Worm (Caenorhabditis elegans): Measurements from ENCODE around the gene R04D3.4.

Gene R04D3.4

DNA sequence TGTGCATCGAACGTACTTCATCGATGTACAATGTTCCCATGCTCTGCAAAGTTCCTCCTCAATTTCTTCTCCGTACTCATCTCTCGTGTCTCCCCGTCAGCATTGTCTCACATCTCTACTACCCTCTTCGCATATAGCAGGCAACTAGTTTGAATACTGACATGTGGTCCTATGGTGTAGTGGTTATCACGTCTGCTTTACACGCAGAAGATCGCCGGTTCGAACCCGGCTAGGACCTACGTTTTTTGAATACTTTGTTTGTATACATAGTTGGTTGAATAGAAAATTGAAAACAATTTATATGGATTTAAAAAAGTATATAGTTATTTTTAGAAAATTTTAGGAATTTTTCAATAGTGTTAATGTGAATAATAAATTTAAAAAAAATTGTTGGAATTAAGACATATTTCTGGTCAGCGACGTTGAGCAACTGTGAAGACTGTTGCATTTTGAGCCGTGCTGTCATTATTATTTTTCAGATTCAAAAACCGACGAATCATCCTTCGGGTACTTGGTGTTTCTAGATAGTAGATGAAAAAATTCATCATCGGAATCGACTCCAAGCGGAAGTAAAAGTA is 18.3 kb upstream of the R04D3.4 start (continued):
- TF ChIP-seq lag-1 (GFP tag; IDR thresholded peaks at IDR 0.05) = no peak
- 0 out of 2 replicates have a peak, but pooled peaks have one; percentile 33 for TF ChIP-seq hlh-26 (GFP tag; conservative IDR thresholded peaks at IDR 0.05)
- no peak for TF ChIP-seq zfh-2 (GFP tag; conservative IDR thresholded peaks at IDR 0.05)
- peak; percentile 89 for TF ChIP-seq B0035.1 (tag; optimal IDR thresholded peaks at IDR 0.05)
- peak; percentile 82 for TF ChIP-seq F57A8.1 (GFP tag; optimal IDR thresholded peaks at IDR 0.05)
- peak; percentile 87 for TF ChIP-seq hmg-1.2 (GFP tag; IDR thresholded peaks at IDR 0.05)
- peak; percentile 94 for TF ChIP-seq ZK185.1 (tag; optimal IDR thresholded peaks at IDR 0.05; ENCODE audit: poor library complexity, severe bottlenecking)
- TF ChIP-seq nhr-80 (tag; optimal IDR thresholded peaks at IDR 0.05) = peak; percentile 43
- no peak for TF ChIP-seq sdz-38 (tag; optimal IDR thresholded peaks at IDR 0.05)
- peak; percentile 81 for TF ChIP-seq attf-5 (GFP tag; optimal IDR thresholded peaks at IDR 0.05)
- peak; percentile 56 to 71 for TF ChIP-seq let-607 (tag; optimal IDR thresholded peaks at IDR 0.05)
- peak; percentile 10 for TF ChIP-seq F55B11.4 (tag; optimal IDR thresholded peaks at IDR 0.05; ENCODE audit: borderline replicate concordance, insufficient read depth)
- TF ChIP-seq hsf-1 (GFP tag; IDR thresholded peaks at IDR 0.05) = no peak
- peak; percentile 63 for TF ChIP-seq ets-4 (GFP tag; optimal IDR thresholded peaks at IDR 0.05)
- TF ChIP-seq T07F8.4 (tag; optimal IDR thresholded peaks at IDR 0.05) = peak; percentile 89
- 0 out of 2 replicates have a peak, but pooled peaks have one; percentile 34 for TF ChIP-seq Y79H2A.3 (GFP tag; conservative IDR thresholded peaks at IDR 0.05)
- TF ChIP-seq F49E8.2 (tag; optimal IDR thresholded peaks at IDR 0.05; ENCODE audit: insufficient read depth) = no peak
- peak; percentile 86 for TF ChIP-seq athp-1 (tag; optimal IDR thresholded peaks at IDR 0.05)
- TF ChIP-seq nhr-179 (tag; optimal IDR thresholded peaks at IDR 0.05) = peak; percentile 55
- no peak for TF ChIP-seq nfya-2 (GFP tag; IDR thresholded peaks at IDR 0.05)
- peak; percentile 91 for TF ChIP-seq zim-3 (tag; optimal IDR thresholded peaks at IDR 0.05)
- TF ChIP-seq hlh-12 (tag; optimal IDR thresholded peaks at IDR 0.05) = peak; percentile 89
- peak; percentile 91 for TF ChIP-seq chd-7 (tag; optimal IDR thresholded peaks at IDR 0.05)
- TF ChIP-seq lin-26 (GFP tag; IDR thresholded peaks at IDR 0.05) = peak; percentile 97
- TF ChIP-seq ceh-27 (GFP tag; optimal IDR thresholded peaks at IDR 0.05) = peak; percentile 85
- TF ChIP-seq lsl-1 (GFP tag; optimal IDR thresholded peaks at IDR 0.05) = peak; percentile 34
- no peak for TF ChIP-seq F33H1.4 (GFP tag; IDR thresholded peaks at IDR 0.05)
- peak; percentile 87 for TF ChIP-seq unc-130 (GFP tag; optimal IDR thresholded peaks at IDR 0.05)
- peak; percentile 93 for TF ChIP-seq snpc-3.4 (tag; optimal IDR thresholded peaks at IDR 0.05)
- peak; percentile 72 for TF ChIP-seq tbx-9 (tag; optimal IDR thresholded peaks at IDR 0.05; ENCODE audit: borderline replicate concordance)
- peak; percentile 71 for TF ChIP-seq C06A6.2 (GFP tag; conservative IDR thresholded peaks at IDR 0.05)
- no peak for TF ChIP-seq pha-4 (tag; optimal IDR thresholded peaks at IDR 0.05)
- peak; percentile 73 for TF ChIP-seq F22D6.2 (tag; optimal IDR thresholded peaks at IDR 0.05)
- TF ChIP-seq ceh-91 (GFP tag; IDR thresholded peaks at IDR 0.05) = no peak
- peak; percentile 86 for TF ChIP-seq snpc-4 (GFP tag; optimal IDR thresholded peaks at IDR 0.05)
- peak in 3 of 4 experiments; percentile 60 to 84 (median 80) for TF ChIP-seq snpc-4 (tag; optimal IDR thresholded peaks at IDR 0.05)
- TF ChIP-seq tbp1 (GFP tag; optimal IDR thresholded peaks at IDR 0.05) = peak; percentile 99
- TF ChIP-seq snpc-1.3 (tag; optimal IDR thresholded peaks at IDR 0.05; ENCODE audit: insufficient read depth) = peak; percentile 91
- TF ChIP-seq Y56A3A.18 (GFP tag; IDR thresholded peaks at IDR 0.05) = peak; percentile 95
- TF ChIP-seq ztf-26 (tag; optimal IDR thresholded peaks at IDR 0.05) = peak; percentile 81
- TF ChIP-seq ztf-18 (tag; optimal IDR thresholded peaks at IDR 0.05) = peak; percentile 77
- no peak for TF ChIP-seq ama-1 (optimal IDR thresholded peaks at IDR 0.05)
- TF ChIP-seq ama-1 (GFP tag; optimal IDR thresholded peaks at IDR 0.05) = peak in 1 of 2 experiments; percentile 91
- TF ChIP-seq Y95B8A.8 (GFP tag; IDR thresholded peaks at IDR 0.05) = peak; percentile 79
- peak; percentile 86 for TF ChIP-seq nhr-27 (tag; optimal IDR thresholded peaks at IDR 0.05)
- TF ChIP-seq B0019.2 (GFP tag; conservative IDR thresholded peaks at IDR 0.05) = peak; percentile 52; the same call in 1 of the 2 replicates
